Worm (Caenorhabditis elegans): ENCODE data around the gene npp-8.
"Not testable (repeated sequence)": the region's sequence is repeated elsewhere in the genome, so short reads cannot be mapped to it uniquely, and the experiment has no call there.

The npp-8 gene

DNA sequence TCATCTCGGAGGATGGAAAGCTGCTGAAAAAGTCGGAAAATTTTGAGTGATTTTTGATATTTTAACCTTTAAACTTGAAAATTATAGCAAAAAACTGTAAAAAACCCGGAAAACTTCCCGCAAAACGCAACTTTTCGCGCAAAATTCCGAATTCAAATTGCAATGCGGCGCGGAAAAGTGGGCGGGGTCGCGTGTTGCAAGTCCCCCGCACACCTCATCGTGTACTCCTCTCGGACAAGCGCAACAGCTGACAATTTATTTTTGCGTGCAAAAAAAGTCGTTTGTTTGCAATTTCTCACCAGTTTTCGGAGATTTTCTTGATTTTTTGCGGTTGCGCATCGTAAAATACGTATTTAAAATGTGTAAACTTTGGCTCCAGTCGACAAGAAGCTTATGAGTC is at the start of gene npp-8:
npp-8 (minus strand) TSS at position 23 of the 400 bp plus-strand sequence.
- TF ChIP-seq ztf-11 (tag; optimal IDR thresholded peaks at IDR 0.05) (peak; percentile 88), sptf-1 (tag; optimal IDR thresholded peaks at IDR 0.05) (peak; percentile 95), unc-39 (tag; optimal IDR thresholded peaks at IDR 0.05) (peak; percentile 51), lsy-2 (tag; optimal IDR thresholded peaks at IDR 0.05) (peak; percentile 70), M03D4.4 (tag; optimal IDR thresholded peaks at IDR 0.05) (peak; percentile 89), snpc-4 (tag; optimal IDR thresholded peaks at IDR 0.05) (no peak), hlh-1 (tag; optimal IDR thresholded peaks at IDR 0.05) (peak; percentile 96), nhr-2 (tag; optimal IDR thresholded peaks at IDR 0.05) (no peak), zip-8 (tag; optimal IDR thresholded peaks at IDR 0.05) (no peak), elt-3 (tag; optimal IDR thresholded peaks at IDR 0.05) (no peak), blmp-1 (tag; optimal IDR thresholded peaks at IDR 0.05) (no peak), ceh-83 (GFP tag; optimal IDR thresholded peaks at IDR 0.05) (peak; percentile 78), unc-120 (tag; optimal IDR thresholded peaks at IDR 0.05; ENCODE audit: poor library complexity, severe bottlenecking) (peak; percentile 83), lin-32 (GFP tag; optimal IDR thresholded peaks at IDR 0.05) (peak; percentile 55), drap-1 (GFP tag; optimal IDR thresholded peaks at IDR 0.05) (peak; percentile 84), nhr-12 (tag; optimal IDR thresholded peaks at IDR 0.05) (peak; percentile 77), ham-2 (GFP tag; optimal IDR thresholded peaks at IDR 0.05) (peak; percentile 70), flh-1 (GFP tag; optimal IDR thresholded peaks at IDR 0.05) (peak; percentile 59), nhr-28 (tag; optimal IDR thresholded peaks at IDR 0.05) (no peak), sem-2 (GFP tag; optimal IDR thresholded peaks at IDR 0.05) (peak; percentile 66), mep-1 (tag; optimal IDR thresholded peaks at IDR 0.05) (peak; percentile 96), bed-3 (GFP tag; optimal IDR thresholded peaks at IDR 0.05) (peak; percentile 69), cnd-1 (tag; optimal IDR thresholded peaks at IDR 0.05) (peak; percentile 83), mab-5 (tag; optimal IDR thresholded peaks at IDR 0.05) (peak; percentile 43), ces-1 (GFP tag; optimal IDR thresholded peaks at IDR 0.05) (peak; percentile 41), lin-13 (tag; optimal IDR thresholded peaks at IDR 0.05) (peak; percentile 95), unc-62 (GFP tag; optimal IDR thresholded peaks at IDR 0.05) (peak; percentile 38), nhr-76 (tag; optimal IDR thresholded peaks at IDR 0.05) (peak; percentile 12), nhr-237 (tag; optimal IDR thresholded peaks at IDR 0.05) (peak; percentile 73), elt-1 (tag; optimal IDR thresholded peaks at IDR 0.05; ENCODE audit: borderline replicate concordance, insufficient read depth) (peak; percentile 0), ceh-43 (GFP tag; optimal IDR thresholded peaks at IDR 0.05) (peak; percentile 88), ceh-39 (tag; optimal IDR thresholded peaks at IDR 0.05) (no peak), tbx-8 (GFP tag; optimal IDR thresholded peaks at IDR 0.05) (peak; percentile 77), pha-4 (tag; optimal IDR thresholded peaks at IDR 0.05) (peak; percentile 69), mls-2 (tag; optimal IDR thresholded peaks at IDR 0.05) (peak; percentile 91)

- not testable (repeated sequence) for TF ChIP-seq ceh-43 (GFP tag; optimal IDR thresholded peaks at IDR 0.05); elt-1 (tag; optimal IDR thresholded peaks at IDR 0.05; ENCODE audit: borderline replicate concordance, insufficient read depth); ztf-11 (tag; optimal IDR thresholded peaks at IDR 0.05)
These were observed 49.6 kb upstream of the npp-8 start, which contains the start of gene nhr-274 for ce11 chrIV:1645198-1645597. nhr-274 (minus strand) TSS chrIV:1645298.

DNA sequence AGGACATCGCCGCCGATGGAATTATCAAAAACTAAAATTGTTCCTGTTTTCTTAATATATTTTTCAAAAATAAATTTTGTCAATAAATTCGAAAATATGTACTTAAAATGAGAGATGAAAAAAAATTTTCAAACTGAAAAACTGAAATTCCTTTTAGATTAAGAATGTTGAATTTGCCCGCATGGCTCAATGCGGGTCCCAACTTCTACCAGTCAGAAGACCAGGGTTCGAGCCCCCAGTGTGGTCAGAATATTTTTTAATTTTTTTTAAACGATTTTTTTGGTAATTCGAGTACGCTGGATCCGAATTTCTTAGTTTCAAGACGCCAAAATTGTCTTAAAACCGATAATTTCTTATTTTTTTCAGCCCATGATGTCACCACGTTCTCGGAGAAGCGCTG is 41.7 kb upstream of the npp-8 start:
- no peak for TF ChIP-seq unc-62 (GFP tag; optimal IDR thresholded peaks at IDR 0.05)
- TF ChIP-seq sptf-1 (tag; optimal IDR thresholded peaks at IDR 0.05) = no peak
- TF ChIP-seq flh-1 (GFP tag; optimal IDR thresholded peaks at IDR 0.05) = no peak
- TF ChIP-seq ztf-11 (tag; optimal IDR thresholded peaks at IDR 0.05) = no peak
- TF ChIP-seq ceh-39 (tag; optimal IDR thresholded peaks at IDR 0.05) = no peak
- TF ChIP-seq nhr-12 (tag; optimal IDR thresholded peaks at IDR 0.05) = no peak
- no peak for TF ChIP-seq snpc-4 (tag; optimal IDR thresholded peaks at IDR 0.05)

DNA sequence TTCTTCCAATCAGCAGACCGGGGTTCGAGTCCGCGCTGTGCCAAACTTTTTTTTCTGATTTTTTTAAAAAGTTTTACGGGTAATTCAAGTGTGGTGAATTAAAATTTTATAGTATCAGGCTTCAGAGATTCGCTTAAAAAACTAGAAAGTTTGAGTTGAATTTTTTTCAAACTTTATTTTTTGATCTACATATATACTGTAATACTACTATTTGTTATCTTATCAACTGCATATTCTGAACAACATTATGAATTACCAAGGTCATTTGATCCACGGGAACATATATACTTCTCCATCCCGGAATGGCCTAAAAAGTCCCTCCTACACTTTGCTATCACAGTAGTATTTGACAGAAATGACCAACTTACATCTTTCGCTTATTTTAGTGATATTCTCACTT is 37.8 kb upstream of the npp-8 start, which contains the start of gene Y41D4B.6:
Y41D4B.6 (plus strand) TSS at position 301 of the 400 bp plus-strand sequence.
- TF ChIP-seq nhr-12 (tag; optimal IDR thresholded peaks at IDR 0.05) = no peak
- TF ChIP-seq pha-4 (tag; optimal IDR thresholded peaks at IDR 0.05) = no peak
- TF ChIP-seq snpc-4 (tag; optimal IDR thresholded peaks at IDR 0.05) = no peak
- no peak for TF ChIP-seq drap-1 (GFP tag; optimal IDR thresholded peaks at IDR 0.05)
- TF ChIP-seq nhr-237 (tag; optimal IDR thresholded peaks at IDR 0.05) = no peak
- TF ChIP-seq sptf-1 (tag; optimal IDR thresholded peaks at IDR 0.05) = no peak
- no peak for TF ChIP-seq blmp-1 (tag; optimal IDR thresholded peaks at IDR 0.05)
- TF ChIP-seq mab-5 (tag; optimal IDR thresholded peaks at IDR 0.05) = no peak
- no peak for TF ChIP-seq nhr-28 (tag; optimal IDR thresholded peaks at IDR 0.05)
